Worm (Caenorhabditis elegans) whole organism, L1 larva: ENCODE data around the gene F52H2.5.

ENCODE experiments used
- C16A3.4 ChIP-seq: fragments of 150-350 bp; optimal IDR thresholded peaks from 2 replicates; lab custom pipeline; 2014; ENCODE audit warnings: missing biosample characterization, missing genetic modification characterization
- C34B4.2 ChIP-seq: sonication (generic microtip); optimal IDR thresholded peaks from 2 replicates; lab custom pipeline; 2017; ENCODE audit warnings: mild to moderate bottlenecking, missing genetic modification characterization, missing compliant biosample characterization
- Y116A8C.19 ChIP-seq: sonication (generic microtip); optimal IDR thresholded peaks from 2 replicates; lab custom pipeline; 2016; ENCODE audit warnings: missing compliant biosample characterization, missing genetic modification characterization, borderline replicate concordance
- aly-2 ChIP-seq: fragments of 150-350 bp; optimal IDR thresholded peaks from 2 replicates; lab custom pipeline; 2014; ENCODE audit warnings: missing biosample characterization, missing genetic modification characterization
- ama-1 ChIP-seq: fragments of 150-350 bp; optimal IDR thresholded peaks from 2 replicates; lab custom pipeline; 2014
- ceh-8 ChIP-seq: fragments of 200-800 bp; sonication (Bioruptor generic); optimal IDR thresholded peaks from 2 replicates; lab custom pipeline; 2018; ENCODE audit warnings: mild to moderate bottlenecking, missing genetic modification characterization, moderate library complexity, missing compliant biosample characterization
- ceh-82 ChIP-seq, 3 experiments: fragments of 150-350 bp in 1 of 3; sonication (generic microtip) in 2 of 3; optimal IDR thresholded peaks; 2 replicates each; lab custom pipeline; 2014 to 2017; ENCODE audit warnings: missing biosample characterization in 3 of 3, missing genetic modification characterization in 3 of 3
- ceh-88 ChIP-seq: fragments of 200-800 bp; sonication (Bioruptor generic); IDR thresholded peaks from 2 replicates; pipeline ENCODE4 v1.3.6; 2022; ENCODE audit warnings: missing genetic modification characterization, missing compliant biosample characterization
- efl-1 ChIP-seq, 4 experiments: fragments of 150-350 bp; optimal IDR thresholded peaks in 3 of 4; peaks in 1 of 4; 1 replicate in 1 of 4; 2 replicates in 3 of 4; lab custom pipeline; 2014; ENCODE audit warnings: missing biosample characterization in 2 of 4, missing genetic modification characterization in 2 of 4, missing genetic modification reagents in 2 of 4
- egl-13 ChIP-seq: sonication (generic microtip); optimal IDR thresholded peaks from 2 replicates; lab custom pipeline; 2016; ENCODE audit warnings: missing genotype, missing genetic modification reagents, missing genetic modification characterization, missing compliant biosample characterization
- elt-3 ChIP-seq, 6 experiments: fragments of 150-350 bp in 1 of 6; sonication (generic microtip); optimal IDR thresholded peaks; 2 replicates each; lab custom pipeline; 2017 to 2018; ENCODE audit warnings: missing biosample characterization in 6 of 6, missing genetic modification characterization in 6 of 6, inconsistent platforms in 1 of 6
- fkh-8 ChIP-seq: sonication (generic microtip); optimal IDR thresholded peaks from 2 replicates; lab custom pipeline; 2016; ENCODE audit warnings: mild to moderate bottlenecking, missing genetic modification characterization, missing compliant biosample characterization
- grh-1 ChIP-seq: fragments of 200-800 bp; sonication (Bioruptor generic); IDR thresholded peaks from 2 replicates; pipeline ENCODE4 v1.3.6; 2022; ENCODE audit warnings: missing genetic modification reagents, missing genetic modification characterization, missing compliant biosample characterization
- hlh-4 ChIP-seq: sonication (generic microtip); optimal IDR thresholded peaks from 2 replicates; lab custom pipeline; 2016; ENCODE audit warnings: mild to moderate bottlenecking, missing genetic modification characterization, missing compliant biosample characterization
- hpl-2 ChIP-seq: fragments of 150-350 bp; optimal IDR thresholded peaks from 2 replicates; lab custom pipeline; 2014; ENCODE audit warnings: missing biosample characterization, missing genetic modification reagents, missing genetic modification characterization
- irx-1 ChIP-seq: sonication (generic microtip); optimal IDR thresholded peaks from 2 replicates; lab custom pipeline; 2016; ENCODE audit warnings: missing genetic modification characterization, missing compliant biosample characterization
- jun-1 ChIP-seq: fragments of 150-350 bp; optimal IDR thresholded peaks from 2 replicates; lab custom pipeline; 2014; ENCODE audit warnings: missing biosample characterization, missing genetic modification reagents, missing genetic modification characterization
- lin-13 ChIP-seq: fragments of 150-350 bp; optimal IDR thresholded peaks from 2 replicates; lab custom pipeline; 2014; ENCODE audit warnings: missing biosample characterization, missing genetic modification reagents, missing genetic modification characterization
- lin-14 ChIP-seq: fragments of 200-800 bp; sonication (Bioruptor generic); optimal IDR thresholded peaks from 2 replicates; lab custom pipeline; 2018; ENCODE audit warnings: mild to moderate bottlenecking, missing genetic modification characterization, moderate library complexity, missing compliant biosample characterization
- lin-15B ChIP-seq: fragments of 150-350 bp; sonication (generic microtip); optimal IDR thresholded peaks from 3 replicates; lab custom pipeline; 2014; ENCODE audit warnings: missing biosample characterization, missing genetic modification characterization
- lin-39 ChIP-seq: fragments of 150-350 bp; optimal IDR thresholded peaks from 2 replicates; lab custom pipeline; 2014; ENCODE audit warnings: missing biosample characterization, missing genetic modification reagents, missing genetic modification characterization
- lsy-2 ChIP-seq, 2 experiments: fragments of 150-350 bp; optimal IDR thresholded peaks; 2 replicates each; lab custom pipeline; 2014; ENCODE audit warnings: missing biosample characterization in 2 of 2, missing genetic modification characterization in 2 of 2
- mab-9 ChIP-seq: fragments of 200-800 bp; sonication (Bioruptor generic); IDR thresholded peaks from 2 replicates; pipeline ENCODE4 v1.3.6; 2022; ENCODE audit warnings: missing genetic modification reagents, missing genetic modification characterization, missing compliant biosample characterization
- mdl-1 ChIP-seq, 2 experiments: fragments of 150-350 bp; optimal IDR thresholded peaks; 2 replicates each; lab custom pipeline; 2014 to 2017; ENCODE audit warnings: missing biosample characterization in 2 of 2, missing genetic modification characterization in 2 of 2, inconsistent platforms in 1 of 2
- mep-1 ChIP-seq: fragments of 150-350 bp; optimal IDR thresholded peaks from 2 replicates; lab custom pipeline; 2014; ENCODE audit warnings: missing biosample characterization, missing genetic modification characterization
- nhr-11 ChIP-seq: fragments of 150-350 bp; optimal IDR thresholded peaks from 2 replicates; lab custom pipeline; 2014; ENCODE audit warnings: missing biosample characterization, missing genetic modification characterization
- nhr-12 ChIP-seq: sonication (generic microtip); optimal IDR thresholded peaks from 2 replicates; lab custom pipeline; 2017; ENCODE audit warnings: missing biosample characterization, missing genetic modification characterization
- nhr-19 ChIP-seq: fragments of 200-800 bp; sonication (Bioruptor generic); conservative IDR thresholded peaks from 2 replicates; pipeline ENCODE4 v1.3.6; 2022; ENCODE audit warnings: missing genetic modification characterization, missing compliant biosample characterization
- nhr-20 ChIP-seq: sonication (generic microtip); optimal IDR thresholded peaks from 2 replicates; lab custom pipeline; 2016; ENCODE audit warnings: mild to moderate bottlenecking, missing genetic modification characterization, missing compliant biosample characterization
- nhr-28 ChIP-seq: fragments of 150-350 bp; optimal IDR thresholded peaks from 2 replicates; lab custom pipeline; 2014; ENCODE audit warnings: missing biosample characterization, missing genetic modification characterization
- nhr-47 ChIP-seq: sonication (generic microtip); optimal IDR thresholded peaks from 2 replicates; lab custom pipeline; 2016; ENCODE audit warnings: mild to moderate bottlenecking, missing genetic modification characterization, moderate library complexity, missing compliant biosample characterization
- nhr-71 ChIP-seq: sonication (generic microtip); optimal IDR thresholded peaks from 2 replicates; lab custom pipeline; 2016; ENCODE audit warnings: mild to moderate bottlenecking, missing genetic modification characterization, moderate library complexity, missing compliant biosample characterization
- nhr-76 ChIP-seq: sonication (generic microtip); optimal IDR thresholded peaks from 2 replicates; lab custom pipeline; 2017; ENCODE audit warnings: missing biosample characterization, missing genetic modification characterization
- nhr-77 ChIP-seq: fragments of 150-350 bp; optimal IDR thresholded peaks from 2 replicates; lab custom pipeline; 2014; ENCODE audit warnings: missing biosample characterization, missing genetic modification characterization
- nhr-85 ChIP-seq: sonication (generic microtip); peaks from one replicate; lab custom pipeline; 2016; ENCODE audit warnings: missing genetic modification characterization, inconsistent platforms, missing compliant biosample characterization
- pag-3 ChIP-seq: sonication (generic microtip); optimal IDR thresholded peaks from 2 replicates; lab custom pipeline; 2017; ENCODE audit warnings: missing genetic modification characterization, mild to moderate bottlenecking, missing compliant biosample characterization, antibody characterized with exemption, borderline replicate concordance; ENCODE audit not compliant: insufficient read depth
- pax-3 ChIP-seq: fragments of 200-800 bp; sonication (Bioruptor generic); optimal IDR thresholded peaks from 2 replicates; lab custom pipeline; 2018; ENCODE audit warnings: mild to moderate bottlenecking, missing genetic modification characterization, moderate library complexity, missing compliant biosample characterization
- rnt-1 ChIP-seq: sonication (generic microtip); optimal IDR thresholded peaks from 2 replicates; lab custom pipeline; 2016; ENCODE audit warnings: mild to moderate bottlenecking, missing genetic modification characterization, moderate library complexity, missing compliant biosample characterization
- skn-1 ChIP-seq: fragments of 150-350 bp; optimal IDR thresholded peaks from 2 replicates; lab custom pipeline; 2014; ENCODE audit warnings: missing biosample characterization, missing genetic modification characterization
- snpc-4 ChIP-seq: fragments of 150-350 bp; optimal IDR thresholded peaks from 2 replicates; lab custom pipeline; 2014; ENCODE audit warnings: missing biosample characterization, missing genetic modification characterization
- snu-23 ChIP-seq: sonication (generic microtip); optimal IDR thresholded peaks from 2 replicates; lab custom pipeline; 2016; ENCODE audit warnings: missing genetic modification characterization, missing compliant biosample characterization
- sptf-1 ChIP-seq: fragments of 150-350 bp; optimal IDR thresholded peaks from 2 replicates; lab custom pipeline; 2014; ENCODE audit warnings: missing biosample characterization, missing genetic modification characterization
- sup-37 ChIP-seq: fragments of 200-800 bp; sonication (Bioruptor generic); optimal IDR thresholded peaks from 2 replicates; lab custom pipeline; 2018; ENCODE audit warnings: mild to moderate bottlenecking, missing genetic modification characterization, missing compliant biosample characterization
- tbx-2 ChIP-seq: sonication (generic microtip); optimal IDR thresholded peaks from 2 replicates; lab custom pipeline; 2016; ENCODE audit warnings: missing genetic modification characterization, missing compliant biosample characterization
- unc-86 ChIP-seq: sonication (generic microtip); optimal IDR thresholded peaks from 2 replicates; lab custom pipeline; 2016; ENCODE audit warnings: missing genetic modification characterization, missing compliant biosample characterization
- vab-15 ChIP-seq: sonication (generic microtip); optimal IDR thresholded peaks from 2 replicates; lab custom pipeline; 2017; ENCODE audit warnings: missing genotype, mild to moderate bottlenecking, missing genetic modification characterization, missing compliant biosample characterization
- zip-4 ChIP-seq: fragments of 200-800 bp; sonication (Bioruptor generic); optimal IDR thresholded peaks from 2 replicates; lab custom pipeline; 2018; ENCODE audit warnings: mild to moderate bottlenecking, missing genetic modification characterization, moderate library complexity, missing compliant biosample characterization
- ztf-11 ChIP-seq, 2 experiments: sonication (generic microtip); optimal IDR thresholded peaks; 2 replicates each; lab custom pipeline; 2016 to 2017; ENCODE audit warnings: missing genetic modification characterization in 2 of 2, missing biosample characterization in 1 of 2, missing compliant biosample characterization in 1 of 2
- ztf-4 ChIP-seq: fragments of 150-350 bp; optimal IDR thresholded peaks from 2 replicates; lab custom pipeline; 2014; ENCODE audit warnings: missing biosample characterization, missing genetic modification characterization

F52H2.5 gene

ce11 chrX:2553433-2553860, 6.4 kb downstream of the F52H2.5 start (continued):
- TF ChIP-seq ceh-88 (GFP tag; lab: Robert Waterston, UW) (no peak), zip-4 (GFP tag; lab: Kevin White, UChicago) (no peak), efl-1 (optimal IDR thresholded peaks at IDR 0.05; lab: Kevin White, UChicago) (peak; percentile 13 to 25), efl-1 (GFP tag; optimal IDR thresholded peaks at IDR 0.05 in 1 of 2; lab: Kevin White, UChicago) (no peak), ztf-4 (tag; lab: Kevin White, UChicago) (no peak), nhr-76 (tag; lab: Kevin White, UChicago) (no peak), pag-3 (tag; lab: Kevin White, UChicago) (no peak), mep-1 (tag; lab: Kevin White, UChicago) (peak; percentile 73), ceh-8 (GFP tag; lab: Kevin White, UChicago) (no peak), lin-39 (no peak), fkh-8 (tag; lab: Kevin White, UChicago) (peak; percentile 65), C34B4.2 (no peak), sptf-1 (tag; lab: Kevin White, UChicago) (no peak), lin-15B (tag; lab: Kevin White, UChicago) (no peak), irx-1 (tag; lab: Kevin White, UChicago) (peak; percentile 80), tbx-2 (tag; lab: Kevin White, UChicago) (peak; percentile 72), sup-37 (peak; percentile 51), unc-86 (tag; lab: Kevin White, UChicago) (peak; percentile 36), C16A3.4 (peak; percentile 57), ztf-11 (tag; optimal IDR thresholded peaks at IDR 0.05; lab: Kevin White, UChicago) (peak in 1 of 2 experiments; percentile 6), nhr-71 (peak; percentile 81), jun-1 (tag; lab: Kevin White, UChicago) (peak; percentile 63), hpl-2 (GFP tag; lab: Kevin White, UChicago) (no peak), grh-1 (no peak), elt-3 (tag; optimal IDR thresholded peaks at IDR 0.05; lab: Kevin White, UChicago) (peak in 2 of 6 experiments; percentile 53 to 56), nhr-28 (tag; lab: Kevin White, UChicago) (no peak), lin-13 (GFP tag; lab: Kevin White, UChicago) (peak; percentile 2), ceh-82 (tag; optimal IDR thresholded peaks at IDR 0.05; lab: Kevin White, UChicago) (peak; percentile 33 to 64 (median 59)), egl-13 (tag; lab: Kevin White, UChicago) (peak; percentile 61), snpc-4 (tag; lab: Kevin White, UChicago) (no peak), nhr-19 (GFP tag; lab: Robert Waterston, UW) (peak; percentile 65), nhr-12 (tag; lab: Kevin White, UChicago) (no peak), mab-9 (GFP tag; lab: Robert Waterston, UW) (no peak), hlh-4 (tag; lab: Kevin White, UChicago) (no peak), aly-2 (peak; percentile 10), nhr-11 (tag; lab: Kevin White, UChicago) (no peak), nhr-85 (tag; lab: Kevin White, UChicago) (peak; percentile 76), rnt-1 (peak; percentile 59), nhr-77 (tag; lab: Kevin White, UChicago) (peak; percentile 43)

- peak; percentile 34 for TF ChIP-seq nhr-20 (tag; lab: Kevin White, UChicago)
- TF ChIP-seq sptf-1 (tag; lab: Kevin White, UChicago) = no peak
- TF ChIP-seq Y116A8C.19 (tag; lab: Kevin White, UChicago) = no peak
- TF ChIP-seq lin-14 (GFP tag; lab: Kevin White, UChicago) = peak; percentile 82
- TF ChIP-seq ama-1 (lab: Kevin White, UChicago) = no peak
- peak; percentile 35 for TF ChIP-seq vab-15 (tag; lab: Kevin White, UChicago)
- no peak for TF ChIP-seq pax-3 (tag; lab: Kevin White, UChicago)
- no peak for TF ChIP-seq ztf-11 (tag; optimal IDR thresholded peaks at IDR 0.05; lab: Kevin White, UChicago)
- TF ChIP-seq skn-1 (tag; lab: Kevin White, UChicago) = peak; percentile 56
- TF ChIP-seq lsy-2 (tag; optimal IDR thresholded peaks at IDR 0.05; lab: Kevin White, UChicago) = peak in 1 of 2 experiments; percentile 2
- TF ChIP-seq mep-1 (tag; lab: Kevin White, UChicago) = peak; percentile 17
- peak; percentile 50 for TF ChIP-seq snu-23 (GFP tag; lab: Kevin White, UChicago)
- TF ChIP-seq nhr-47 (tag; lab: Kevin White, UChicago) = peak; percentile 7
- peak in 1 of 2 experiments; percentile 15 for TF ChIP-seq mdl-1 (tag; optimal IDR thresholded peaks at IDR 0.05; lab: Kevin White, UChicago)
- TF ChIP-seq C16A3.4 = peak; percentile 26
These were observed 7.6 kb downstream of the F52H2.5 start, which contains the start of gene aat-3 for ce11 chrX:2552210-2552674. TSS of gene aat-3 (plus strand) at chrX:2552260.
